Fruit fly (Drosophila melanogaster): ENCODE data around the gene Adck5.

dm6 chr3L:11124841-11125240, 44.8 kb upstream of the Adck5 start:
- TF ChIP-seq ttk (optimal IDR thresholded peaks at IDR 0.05) = no peak
- TF ChIP-seq psq (optimal IDR thresholded peaks at IDR 0.05) = no peak

Measured in Kc167 (cell line).